Fruit fly (Drosophila melanogaster) whole organism: ENCODE measurements around the gene CCHa1.

ENCODE experiments used
- CG8478 ChIP-seq: fragments of >200 bp; optimal IDR thresholded peaks from 2 replicates; lab custom pipeline; 2018; ENCODE audit warnings: inconsistent platforms
- Dll ChIP-seq: fragments of >200 bp; optimal IDR thresholded peaks from 2 replicates; lab custom pipeline; 2017
- pan ChIP-seq: fragments of >200 bp; optimal IDR thresholded peaks from 2 replicates; lab custom pipeline; 2017
- psq ChIP-seq: fragments of >200 bp; optimal IDR thresholded peaks from 2 replicates; lab custom pipeline; 2017
- usp ChIP-seq: fragments of >200 bp; optimal IDR thresholded peaks from 2 replicates; lab custom pipeline; 2017; ENCODE audit warnings: missing biosample characterization, missing genetic modification characterization, mixed read lengths

CCHa1 gene

DNA sequence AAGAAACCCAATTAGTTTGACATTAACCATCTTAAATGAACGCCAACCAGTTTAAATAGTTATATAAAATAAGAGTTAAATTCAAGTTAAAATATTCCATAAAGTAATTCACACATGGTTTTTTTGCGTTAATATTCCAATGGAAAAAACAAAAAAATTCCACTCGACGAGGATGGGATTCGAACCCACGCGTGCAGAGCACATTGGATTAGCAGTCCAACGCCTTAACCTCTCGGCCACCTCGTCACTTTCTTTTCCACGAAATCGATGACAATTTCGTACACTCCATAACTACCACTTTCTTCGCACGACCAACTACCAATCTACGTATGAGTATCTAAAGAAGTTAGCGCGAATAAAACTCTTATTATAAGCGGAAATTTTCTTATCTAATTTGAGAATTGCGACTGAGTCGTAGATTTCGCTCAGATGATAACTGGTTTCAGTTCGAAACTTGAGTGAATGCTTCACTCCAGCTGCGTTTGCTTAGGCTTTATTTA is 52.2 kb downstream of the CCHa1 start:
- TF ChIP-seq psq (lab: Kevin White, UChicago): no peak
- TF ChIP-seq pan (lab: Kevin White, UChicago): no peak
- no peak for TF ChIP-seq usp (GFP tag; lab: Kevin White, UChicago)
- TF ChIP-seq CG8478 (lab: Kevin White, UChicago): no peak
- TF ChIP-seq Dll: no peak
